Fruit fly (Drosophila melanogaster): Measurements from ENCODE around the gene Vti1a.

Gene Vti1a

DNA sequence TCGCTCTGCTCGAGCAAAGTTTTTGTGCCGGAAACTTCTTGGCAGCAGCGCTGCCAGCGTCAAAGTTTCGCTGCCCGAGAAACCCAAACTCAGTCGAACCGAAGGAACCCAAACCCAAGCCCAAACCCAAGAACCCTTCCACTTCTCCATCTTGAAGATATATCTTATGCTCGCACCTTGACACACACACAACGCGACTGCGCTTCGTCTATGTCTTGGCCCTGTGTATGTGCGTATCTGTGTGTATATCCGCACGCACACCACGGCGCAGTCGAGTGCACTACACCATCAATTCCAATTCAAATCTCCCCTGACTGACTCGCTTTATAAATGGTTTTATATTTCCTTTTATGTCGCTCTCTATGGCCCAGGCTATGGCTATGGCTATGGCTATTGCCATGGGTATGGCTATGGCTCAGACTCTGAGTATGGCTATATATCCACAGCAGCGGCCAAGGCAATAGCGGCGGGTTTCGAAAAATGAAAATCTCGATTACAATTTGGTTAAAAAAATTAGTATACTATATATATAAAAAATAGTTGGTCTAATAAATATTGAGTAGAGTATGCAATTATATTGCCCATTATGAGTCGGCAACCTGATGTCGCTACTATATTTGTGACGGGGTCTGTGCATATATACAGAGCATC is 3.8 kb upstream of the Vti1a start (continued):
- TF ChIP-seq br (GFP tag; optimal IDR thresholded peaks at IDR 0.05) (peak; percentile 67), CG9705 (GFP tag; optimal IDR thresholded peaks at IDR 0.05) (peak; percentile 67), OdsH (GFP tag; optimal IDR thresholded peaks at IDR 0.05) (peak; percentile 84)

- TF ChIP-seq brk (GFP tag; optimal IDR thresholded peaks at IDR 0.05) (no peak), sage (GFP tag; optimal IDR thresholded peaks at IDR 0.05) (no peak), Mio (GFP tag; optimal IDR thresholded peaks at IDR 0.05) (no peak), dmrt93B (GFP tag; optimal IDR thresholded peaks at IDR 0.05) (no peak), sv (GFP tag; optimal IDR thresholded peaks at IDR 0.05) (no peak), GATAd (GFP tag; optimal IDR thresholded peaks at IDR 0.05) (no peak), lola (GFP tag; optimal IDR thresholded peaks at IDR 0.05) (no peak), OdsH (GFP tag; optimal IDR thresholded peaks at IDR 0.05) (no peak), foxo (GFP tag; optimal IDR thresholded peaks at IDR 0.05) (no peak), Hr78 (GFP tag; optimal IDR thresholded peaks at IDR 0.05) (no peak), pan (optimal IDR thresholded peaks at IDR 0.05) (no peak), Myc (optimal IDR thresholded peaks at IDR 0.05) (no peak), Hnf4 (GFP tag; optimal IDR thresholded peaks at IDR 0.05) (no peak)
These were observed 2.8 kb upstream of the Vti1a start for dm6 chr3L:695510-695909.

dm6 chr3L:690031-690686 is 2.6 kb downstream of the Vti1a start, which contains the start of the genes CG32483 and RabX6:
Gene CG32483, minus strand, starts transcription at chr3L:690081.
Gene RabX6, plus strand, starts transcription at chr3L:690517.
- no peak for TF ChIP-seq rgr (GFP tag; optimal IDR thresholded peaks at IDR 0.05)
- no peak for TF ChIP-seq Hr83 (GFP tag; optimal IDR thresholded peaks at IDR 0.05; ENCODE audit: poor library complexity, severe bottlenecking)
- TF ChIP-seq CrebA (GFP tag; optimal IDR thresholded peaks at IDR 0.05; ENCODE audit: borderline replicate concordance), result no peak
- no peak for TF ChIP-seq Dif (GFP tag; optimal IDR thresholded peaks at IDR 0.05; ENCODE audit: partially characterized antibody)
- no peak for TF ChIP-seq Jra (GFP tag; optimal IDR thresholded peaks at IDR 0.05)
- TF ChIP-seq Sp1 (GFP tag; optimal IDR thresholded peaks at IDR 0.05), result no peak
- TF ChIP-seq Mio (GFP tag; optimal IDR thresholded peaks at IDR 0.05), result no peak
- TF ChIP-seq fru (GFP tag; optimal IDR thresholded peaks at IDR 0.05), result no peak
- TF ChIP-seq Vsx2 (GFP tag; optimal IDR thresholded peaks at IDR 0.05; ENCODE audit: partially characterized antibody), result no peak

- TF ChIP-seq HLH106 (tag; optimal IDR thresholded peaks at IDR 0.05) (no peak), foxo (GFP tag; optimal IDR thresholded peaks at IDR 0.05) (no peak), N (GFP tag; optimal IDR thresholded peaks at IDR 0.05) (no peak), Dfd (GFP tag; optimal IDR thresholded peaks at IDR 0.05) (no peak), h (GFP tag; optimal IDR thresholded peaks at IDR 0.05) (no peak), CrebA (GFP tag; optimal IDR thresholded peaks at IDR 0.05; ENCODE audit: borderline replicate concordance) (no peak), Myc (optimal IDR thresholded peaks at IDR 0.05) (no peak), Hnf4 (GFP tag; optimal IDR thresholded peaks at IDR 0.05) (no peak), dmrt93B (GFP tag; optimal IDR thresholded peaks at IDR 0.05) (no peak), Rel (GFP tag; optimal IDR thresholded peaks at IDR 0.05) (no peak), Rel (tag; optimal IDR thresholded peaks at IDR 0.05) (no peak), lola (GFP tag; optimal IDR thresholded peaks at IDR 0.05) (no peak), Mio (GFP tag; optimal IDR thresholded peaks at IDR 0.05) (no peak), Abd-B (GFP tag; optimal IDR thresholded peaks at IDR 0.05) (no peak), Vsx2 (GFP tag; optimal IDR thresholded peaks at IDR 0.05; ENCODE audit: partially characterized antibody) (no peak), br (GFP tag; optimal IDR thresholded peaks at IDR 0.05) (no peak)
These were observed 4.9 kb downstream of the Vti1a start, which contains the start of gene hiro for dm6 chr3L:687858-688257. Gene hiro, minus strand, starts transcription at chr3L:687958.

DNA sequence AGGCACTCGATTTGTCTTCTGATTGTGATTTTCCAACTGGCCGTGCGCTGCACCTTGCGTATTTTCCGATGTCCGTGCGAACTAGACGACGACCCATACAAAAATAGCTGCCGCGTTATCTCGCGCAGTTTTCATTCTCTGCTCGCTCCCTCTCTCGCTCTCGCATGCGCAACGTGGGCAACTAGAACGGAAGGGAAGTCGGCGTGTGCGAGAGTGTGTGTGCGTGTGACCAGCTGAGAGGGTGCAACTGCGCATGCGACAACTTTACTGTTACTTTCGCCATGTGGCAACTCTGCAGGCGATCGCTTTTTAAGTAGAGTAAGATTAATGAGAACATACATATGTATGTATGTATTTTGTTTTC is 7.3 kb downstream of the Vti1a start, which contains the start of gene ebd1:
Gene ebd1 (minus strand): TSS at position 109 of the 364 bp plus-strand sequence.
- TF ChIP-seq fru (GFP tag; optimal IDR thresholded peaks at IDR 0.05) (no peak), dl (GFP tag; optimal IDR thresholded peaks at IDR 0.05; ENCODE audit: insufficient read depth in 1 of 2, partially characterized antibody in 2 of 2) (peak in 1 of 2 experiments; percentile 32), Myc (optimal IDR thresholded peaks at IDR 0.05) (no peak), ey (GFP tag; optimal IDR thresholded peaks at IDR 0.05) (no peak), usp (GFP tag; optimal IDR thresholded peaks at IDR 0.05) (no peak), Sp1 (GFP tag; optimal IDR thresholded peaks at IDR 0.05) (no peak), h (GFP tag; optimal IDR thresholded peaks at IDR 0.05) (no peak), dmrt93B (GFP tag; optimal IDR thresholded peaks at IDR 0.05) (no peak), Hnf4 (GFP tag; optimal IDR thresholded peaks at IDR 0.05) (no peak), N (GFP tag; optimal IDR thresholded peaks at IDR 0.05) (no peak), CG9705 (GFP tag; optimal IDR thresholded peaks at IDR 0.05) (no peak), woc (GFP tag; optimal IDR thresholded peaks at IDR 0.05) (no peak), Hr83 (GFP tag; optimal IDR thresholded peaks at IDR 0.05; ENCODE audit: poor library complexity, severe bottlenecking) (no peak), br (GFP tag; optimal IDR thresholded peaks at IDR 0.05) (no peak), HLH106 (tag; optimal IDR thresholded peaks at IDR 0.05) (no peak), Abd-B (GFP tag; optimal IDR thresholded peaks at IDR 0.05) (no peak), Mio (GFP tag; optimal IDR thresholded peaks at IDR 0.05) (no peak), CrebA (GFP tag; optimal IDR thresholded peaks at IDR 0.05; ENCODE audit: borderline replicate concordance) (no peak), Vsx2 (GFP tag; optimal IDR thresholded peaks at IDR 0.05; ENCODE audit: partially characterized antibody) (peak; percentile 63), pan (optimal IDR thresholded peaks at IDR 0.05) (no peak), Dif (GFP tag; optimal IDR thresholded peaks at IDR 0.05; ENCODE audit: partially characterized antibody) (peak; percentile 90)
